Worm (Caenorhabditis elegans): Measurements from ENCODE around the gene srz-37.

ce11 chrIV:3509477-3510063 is 27.9 kb upstream of the srz-37 start, which contains the start of gene ced-10:
- TF ChIP-seq ama-1 (optimal IDR thresholded peaks at IDR 0.05) = no peak
- no peak for TF ChIP-seq jun-1 (tag; optimal IDR thresholded peaks at IDR 0.05)
- no peak for TF ChIP-seq fkh-10 (GFP tag; optimal IDR thresholded peaks at IDR 0.05)
- no peak for TF ChIP-seq nhr-25 (tag; optimal IDR thresholded peaks at IDR 0.05; ENCODE audit: borderline replicate concordance, insufficient read depth)
- TF ChIP-seq mdl-1 (tag; optimal IDR thresholded peaks at IDR 0.05) = no peak
- no peak for TF ChIP-seq nhr-77 (tag; optimal IDR thresholded peaks at IDR 0.05)
- no peak for TF ChIP-seq egl-27 (tag; optimal IDR thresholded peaks at IDR 0.05)
- TF ChIP-seq zag-1 (tag; optimal IDR thresholded peaks at IDR 0.05) = no peak
- no peak for TF ChIP-seq nhr-41 (GFP tag; IDR thresholded peaks at IDR 0.05)
- TF ChIP-seq php-3 (GFP tag; IDR thresholded peaks at IDR 0.05) = no peak
